Worm (Caenorhabditis elegans) whole organism, late embryonic: ENCODE data around the gene T01H3.3.

Experiments
- ceh-34 ChIP-seq: sonication (generic microtip); optimal IDR thresholded peaks from 2 replicates; lab custom pipeline; 2016; ENCODE audit warnings: mild to moderate bottlenecking, missing genetic modification characterization, missing compliant biosample characterization
- fkh-10 ChIP-seq: fragments of 150-350 bp; optimal IDR thresholded peaks from 2 replicates; lab custom pipeline; 2014; ENCODE audit warnings: missing biosample characterization, missing genetic modification reagents, missing genetic modification characterization
- nhr-11 ChIP-seq: fragments of 150-350 bp; optimal IDR thresholded peaks from 2 replicates; lab custom pipeline; 2014; ENCODE audit warnings: missing biosample characterization, missing genetic modification characterization
- pag-3 ChIP-seq: sonication (generic microtip); optimal IDR thresholded peaks from 2 replicates; lab custom pipeline; 2016; ENCODE audit warnings: missing compliant biosample characterization, missing genetic modification characterization, borderline replicate concordance

ce11 chrII:7857485-7858010, 16.1 kb downstream of the T01H3.3 start, which contains the start of the genes cec-3 and T09A5.15:
- TF ChIP-seq ceh-34 (tag; lab: Kevin White, UChicago) (peak; percentile 63), pag-3 (tag; lab: Kevin White, UChicago) (no peak), nhr-11 (tag; lab: Kevin White, UChicago) (no peak), fkh-10 (no peak)
